Worm (Caenorhabditis elegans): ENCODE data around the gene wee-1.3.

Gene wee-1.3

ce11 chrII:9716417-9717039 lies at the start of gene wee-1.3:
wee-1.3 (minus strand) TSS chrII:9716467.
- peak; percentile 7; the same call in 1 of the 2 replicates for TF ChIP-seq tbx-37 (GFP tag; conservative IDR thresholded peaks at IDR 0.05)
- no peak for TF ChIP-seq ama-1 (optimal IDR thresholded peaks at IDR 0.05)
- peak; percentile 40 for TF ChIP-seq hmg-4 (GFP tag; optimal IDR thresholded peaks at IDR 0.05)
- TF ChIP-seq sea-1 (GFP tag; conservative IDR thresholded peaks at IDR 0.05): no peak
- TF ChIP-seq tra-4 (tag; optimal IDR thresholded peaks at IDR 0.05): no peak
- TF ChIP-seq hnd-1 (tag; optimal IDR thresholded peaks at IDR 0.05): no peak
- no peak for TF ChIP-seq ets-7 (tag; optimal IDR thresholded peaks at IDR 0.05)
- TF ChIP-seq aly-1 (tag; optimal IDR thresholded peaks at IDR 0.05): no peak
- no peak for TF ChIP-seq flt-1 (GFP tag; IDR thresholded peaks at IDR 0.05)
- peak; percentile 74 for TF ChIP-seq F13C5.2 (tag; optimal IDR thresholded peaks at IDR 0.05)
- no peak for TF ChIP-seq scrt-1 (GFP tag; IDR thresholded peaks at IDR 0.05)
- TF ChIP-seq ceh-13 (GFP tag; optimal IDR thresholded peaks at IDR 0.05): no peak
- no peak for TF ChIP-seq hmbx-1 (tag; optimal IDR thresholded peaks at IDR 0.05)
- TF ChIP-seq pes-1 (GFP tag; IDR thresholded peaks at IDR 0.05): no peak
- TF ChIP-seq B0310.2 (tag; optimal IDR thresholded peaks at IDR 0.05): no peak
- TF ChIP-seq ceh-36 (tag; optimal IDR thresholded peaks at IDR 0.05): no peak
- TF ChIP-seq tbx-11 (GFP tag; IDR thresholded peaks at IDR 0.05): no peak

- TF ChIP-seq hmbx-1 (tag; optimal IDR thresholded peaks at IDR 0.05) (no peak), tbx-37 (GFP tag; conservative IDR thresholded peaks at IDR 0.05) (no peak), F13C5.2 (tag; optimal IDR thresholded peaks at IDR 0.05) (no peak), flt-1 (GFP tag; IDR thresholded peaks at IDR 0.05) (no peak), aly-1 (tag; optimal IDR thresholded peaks at IDR 0.05) (no peak), hnd-1 (tag; optimal IDR thresholded peaks at IDR 0.05) (no peak), sea-1 (GFP tag; conservative IDR thresholded peaks at IDR 0.05) (no peak), hmg-4 (GFP tag; optimal IDR thresholded peaks at IDR 0.05) (no peak), ama-1 (optimal IDR thresholded peaks at IDR 0.05) (no peak), pes-1 (GFP tag; IDR thresholded peaks at IDR 0.05) (no peak), tra-4 (tag; optimal IDR thresholded peaks at IDR 0.05) (no peak), ets-7 (tag; optimal IDR thresholded peaks at IDR 0.05) (no peak)
Observed at ce11 chrII:9764696-9765095, 48.4 kb upstream of the wee-1.3 start.

- TF ChIP-seq B0310.2 (tag; optimal IDR thresholded peaks at IDR 0.05): no peak
- no peak for TF ChIP-seq tbx-11 (GFP tag; IDR thresholded peaks at IDR 0.05)
- TF ChIP-seq pes-1 (GFP tag; IDR thresholded peaks at IDR 0.05): no peak
- no peak for TF ChIP-seq ceh-36 (tag; optimal IDR thresholded peaks at IDR 0.05)
- TF ChIP-seq tra-4 (tag; optimal IDR thresholded peaks at IDR 0.05): no peak
- TF ChIP-seq scrt-1 (GFP tag; IDR thresholded peaks at IDR 0.05): no peak
- no peak for TF ChIP-seq aly-1 (tag; optimal IDR thresholded peaks at IDR 0.05)
- TF ChIP-seq hmg-4 (GFP tag; optimal IDR thresholded peaks at IDR 0.05): no peak
- no peak for TF ChIP-seq F13C5.2 (tag; optimal IDR thresholded peaks at IDR 0.05)
- no peak for TF ChIP-seq flt-1 (GFP tag; IDR thresholded peaks at IDR 0.05)
Observed at ce11 chrII:9759382-9759781, 43.1 kb upstream of the wee-1.3 start.

- TF ChIP-seq pes-1 (GFP tag; IDR thresholded peaks at IDR 0.05) (no peak), ets-7 (tag; optimal IDR thresholded peaks at IDR 0.05) (no peak), ama-1 (optimal IDR thresholded peaks at IDR 0.05) (no peak), F13C5.2 (tag; optimal IDR thresholded peaks at IDR 0.05) (no peak), aly-1 (tag; optimal IDR thresholded peaks at IDR 0.05) (no peak)
Observed at ce11 chrII:9757651-9758282, 41.5 kb upstream of the wee-1.3 start, which contains the start of gene shk-1. shk-1 (plus strand) TSS chrII:9758232.

- TF ChIP-seq ets-7 (tag; optimal IDR thresholded peaks at IDR 0.05) (no peak), ceh-13 (GFP tag; optimal IDR thresholded peaks at IDR 0.05) (no peak), flt-1 (GFP tag; IDR thresholded peaks at IDR 0.05) (no peak), aly-1 (tag; optimal IDR thresholded peaks at IDR 0.05) (no peak), hmg-4 (GFP tag; optimal IDR thresholded peaks at IDR 0.05) (no peak), hnd-1 (tag; optimal IDR thresholded peaks at IDR 0.05) (no peak)
Observed at ce11 chrII:9755425-9755824, 39.2 kb upstream of the wee-1.3 start.

- no peak for TF ChIP-seq tbx-11 (GFP tag; IDR thresholded peaks at IDR 0.05)
- TF ChIP-seq pes-1 (GFP tag; IDR thresholded peaks at IDR 0.05): no peak
- TF ChIP-seq hnd-1 (tag; optimal IDR thresholded peaks at IDR 0.05): no peak
Observed at ce11 chrII:9753730-9754129, 37.5 kb upstream of the wee-1.3 start, which contains the start of gene ZK1321.1. ZK1321.1 (plus strand) TSS chrII:9754030.

ce11 chrII:9753056-9753455 lies 36.8 kb upstream of the wee-1.3 start, which contains the start of gene Y53C12B.7:
Y53C12B.7 (minus strand) TSS chrII:9753218.
- TF ChIP-seq pes-1 (GFP tag; IDR thresholded peaks at IDR 0.05): no peak
- no peak for TF ChIP-seq tra-4 (tag; optimal IDR thresholded peaks at IDR 0.05)
- TF ChIP-seq flt-1 (GFP tag; IDR thresholded peaks at IDR 0.05): no peak
- TF ChIP-seq B0310.2 (tag; optimal IDR thresholded peaks at IDR 0.05): no peak

ce11 chrII:9752278-9752677 lies 36.0 kb upstream of the wee-1.3 start:
- no peak for TF ChIP-seq flt-1 (GFP tag; IDR thresholded peaks at IDR 0.05)

ce11 chrII:9746069-9746468 lies 29.8 kb upstream of the wee-1.3 start, which contains the start of the genes Y53C12B.1 and nos-3:
Y53C12B.1 (minus strand) TSS chrII:9746078.
nos-3 (plus strand) TSS chrII:9746316.
- TF ChIP-seq pes-1 (GFP tag; IDR thresholded peaks at IDR 0.05): no peak
- TF ChIP-seq sea-1 (GFP tag; conservative IDR thresholded peaks at IDR 0.05): no peak
